Worm (Caenorhabditis elegans) whole organism, L4/young adult: Measurements from ENCODE around the gene noca-1.

Experiments
- W03F9.2 ChIP-seq: fragments of 150-350 bp; optimal IDR thresholded peaks from 2 replicates; lab custom pipeline; 2014; ENCODE audit warnings: missing biosample characterization, missing genetic modification characterization
- dao-5 ChIP-seq: sonication (generic microtip); optimal IDR thresholded peaks from 2 replicates; lab custom pipeline; 2016; ENCODE audit warnings: missing genotype, missing genetic modification characterization, moderate library complexity, missing compliant biosample characterization
- him-1 ChIP-seq: sonication (generic microtip); optimal IDR thresholded peaks from 2 replicates; lab custom pipeline; 2016; ENCODE audit warnings: missing genotype, missing genetic modification reagents, missing genetic modification characterization, missing compliant biosample characterization

DNA sequence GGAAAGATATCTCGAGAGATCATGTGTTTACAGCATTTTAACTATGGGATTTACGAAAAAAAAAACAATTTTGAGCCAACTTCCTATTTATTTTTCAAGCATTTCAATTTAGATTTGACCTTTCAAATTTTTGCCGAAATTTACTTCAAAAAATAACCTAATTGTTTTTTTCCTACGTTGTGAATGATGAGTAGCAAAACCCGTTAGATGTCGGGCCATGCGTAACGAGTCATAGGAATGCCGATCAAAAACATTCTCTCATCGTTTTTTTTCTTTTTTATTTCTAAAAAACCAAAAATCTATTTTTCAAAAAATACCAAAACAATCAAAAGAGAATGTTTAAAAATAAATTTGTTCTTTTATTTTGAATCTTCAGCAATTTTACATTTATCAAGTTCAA is 10.2 kb downstream of the noca-1 start:
- TF ChIP-seq W03F9.2 (tag; lab: Kevin White, UChicago), result no peak
- no peak for TF ChIP-seq him-1 (tag; lab: Kevin White, UChicago)
- no peak for TF ChIP-seq dao-5 (tag; lab: Kevin White, UChicago)
